In genomic region chr3R:21273427-21274038, dm6 we compare ENCODE assay signal across 1 fruit fly cellular context.
TF ChIP-seq lines count a peak whose summit lies in the region.

TSS of gene CG3308 (minus strand) at chr3R:21273817.

TF ChIP-seq in whole organism, embryonic, 481 proteins besides CTCF, POLR2A, EP300 and RAD21 (continued from another document and continues in another):
- TF ChIP-seq tll (GFP tag; optimal IDR thresholded peaks at IDR 0.05; lab: Kevin White, UChicago), result no peak
- peak; percentile 59; the same call in 1 of the 2 replicates for TF ChIP-seq CG11247 (GFP tag; IDR thresholded peaks at IDR 0.05; lab: Robert Waterston, UW)
- TF ChIP-seq NfI (GFP tag; optimal IDR thresholded peaks at IDR 0.05; lab: Kevin White, UChicago), result peak; percentile 49
- TF ChIP-seq CrebB (tag; optimal IDR thresholded peaks at IDR 0.05; lab: Kevin White, UChicago), result peak; percentile 7
- TF ChIP-seq CG9609 (GFP tag; optimal IDR thresholded peaks at IDR 0.05; lab: Kevin White, UChicago), result no peak
- TF ChIP-seq Myb (GFP tag; optimal IDR thresholded peaks at IDR 0.05; lab: Kevin White, UChicago), result peak; percentile 75
- TF ChIP-seq repo (GFP tag; optimal IDR thresholded peaks at IDR 0.05; lab: Kevin White, UChicago), result no peak
- TF ChIP-seq CG10462 (GFP tag; optimal IDR thresholded peaks at IDR 0.05; lab: Kevin White, UChicago), result no peak
- peak; percentile 87 for TF ChIP-seq BEAF-32 (GFP tag; optimal IDR thresholded peaks at IDR 0.05; lab: Kevin White, UChicago)
- TF ChIP-seq Hey (tag; optimal IDR thresholded peaks at IDR 0.05; lab: Kevin White, UChicago), result no peak
- no peak for TF ChIP-seq Optix (GFP tag; IDR thresholded peaks at IDR 0.05; lab: Robert Waterston, UW)
- TF ChIP-seq Neu2 (GFP tag; optimal IDR thresholded peaks at IDR 0.05; lab: Kevin White, UChicago; ENCODE audit: borderline replicate concordance), result no peak
- peak; percentile 47 for TF ChIP-seq CG7987 (GFP tag; optimal IDR thresholded peaks at IDR 0.05; lab: Kevin White, UChicago)
- TF ChIP-seq CG11696 (GFP tag; IDR thresholded peaks at IDR 0.05; lab: Robert Waterston, UW), result no peak
- TF ChIP-seq gcm (GFP tag; optimal IDR thresholded peaks at IDR 0.05; lab: Kevin White, UChicago), result peak; percentile 6
- peak; percentile 36 for TF ChIP-seq CG9797 (GFP tag; optimal IDR thresholded peaks at IDR 0.05; lab: Kevin White, UChicago)
- peak; percentile 24 for TF ChIP-seq pum (GFP tag; optimal IDR thresholded peaks at IDR 0.05; lab: Kevin White, UChicago)
- TF ChIP-seq CG7963 (GFP tag; IDR thresholded peaks at IDR 0.05; lab: Robert Waterston, UW; ENCODE audit: partially characterized antibody), result peak; percentile 75
- no peak for TF ChIP-seq CG4404 (GFP tag; IDR thresholded peaks at IDR 0.05; lab: Robert Waterston, UW)
- peak; percentile 13 for TF ChIP-seq BtbVII (GFP tag; optimal IDR thresholded peaks at IDR 0.05; lab: Kevin White, UChicago)
- TF ChIP-seq Rx (GFP tag; IDR thresholded peaks at IDR 0.05; lab: Robert Waterston, UW), result no peak; the same call in 1 of the 2 replicates
- TF ChIP-seq klu (GFP tag; IDR thresholded peaks at IDR 0.05; lab: Robert Waterston, UW), result no peak
- TF ChIP-seq Poxn (GFP tag; IDR thresholded peaks at IDR 0.05; lab: Robert Waterston, UW), result no peak
- TF ChIP-seq grau (tag; optimal IDR thresholded peaks at IDR 0.05; lab: Kevin White, UChicago), result no peak
- TF ChIP-seq sug (tag; optimal IDR thresholded peaks at IDR 0.05; lab: Kevin White, UChicago), result peak; percentile 51
- no peak for TF ChIP-seq Hr3 (GFP tag; optimal IDR thresholded peaks at IDR 0.05; lab: Kevin White, UChicago)
- TF ChIP-seq CG16863 (GFP tag; optimal IDR thresholded peaks at IDR 0.05; lab: Kevin White, UChicago), result no peak
- peak; percentile 2 for TF ChIP-seq Sry-β (GFP tag; optimal IDR thresholded peaks at IDR 0.05; lab: Kevin White, UChicago)
- peak; percentile 22 for TF ChIP-seq CHES-1-like (GFP tag; optimal IDR thresholded peaks at IDR 0.05; lab: Kevin White, UChicago)
- TF ChIP-seq bsh (GFP tag; optimal IDR thresholded peaks at IDR 0.05; lab: Kevin White, UChicago), result no peak
- no peak for TF ChIP-seq CG11398 (GFP tag; optimal IDR thresholded peaks at IDR 0.05; lab: Kevin White, UChicago)
- TF ChIP-seq hb (GFP tag; IDR thresholded peaks at IDR 0.05; lab: Robert Waterston, UW; ENCODE audit: partially characterized antibody), result peak; percentile 68
- TF ChIP-seq gsb (GFP tag; IDR thresholded peaks at IDR 0.05; lab: Robert Waterston, UW), result no peak
- no peak for TF ChIP-seq CG11560 (tag; IDR thresholded peaks at IDR 0.05; lab: Robert Waterston, UW)
- peak; percentile 80 for TF ChIP-seq HLH4C (GFP tag; IDR thresholded peaks at IDR 0.05; lab: Robert Waterston, UW; ENCODE audit: partially characterized antibody)
- TF ChIP-seq CG12391 (tag; optimal IDR thresholded peaks at IDR 0.05; lab: Kevin White, UChicago), result peak; percentile 30
- no peak for TF ChIP-seq crc (GFP tag; optimal IDR thresholded peaks at IDR 0.05; lab: Kevin White, UChicago)
- no peak for TF ChIP-seq bigmax (GFP tag; optimal IDR thresholded peaks at IDR 0.05; lab: Kevin White, UChicago)
- peak; percentile 67 for TF ChIP-seq vfl (GFP tag; optimal IDR thresholded peaks at IDR 0.05; lab: Kevin White, UChicago)
- peak; percentile 12 for TF ChIP-seq unpg (GFP tag; optimal IDR thresholded peaks at IDR 0.05; lab: Kevin White, UChicago)
- TF ChIP-seq ro (GFP tag; IDR thresholded peaks at IDR 0.05; lab: Robert Waterston, UW), result no peak
- no peak for TF ChIP-seq MTF-1 (GFP tag; optimal IDR thresholded peaks at IDR 0.05; lab: Kevin White, UChicago; ENCODE audit: borderline replicate concordance)
- TF ChIP-seq CG14710 (tag; optimal IDR thresholded peaks at IDR 0.05; lab: Kevin White, UChicago), result peak; percentile 61
- no peak for TF ChIP-seq nau (GFP tag; optimal IDR thresholded peaks at IDR 0.05; lab: Kevin White, UChicago)
- no peak for TF ChIP-seq D19A (tag; optimal IDR thresholded peaks at IDR 0.05; lab: Kevin White, UChicago)
- TF ChIP-seq org-1 (GFP tag; optimal IDR thresholded peaks at IDR 0.05; lab: Kevin White, UChicago), result no peak
- TF ChIP-seq nmo (GFP tag; optimal IDR thresholded peaks at IDR 0.05; lab: Kevin White, UChicago), result peak; percentile 37
- TF ChIP-seq mam (GFP tag; optimal IDR thresholded peaks at IDR 0.05; lab: Kevin White, UChicago), result peak; percentile 64
- TF ChIP-seq CG6272 (GFP tag; IDR thresholded peaks at IDR 0.05; lab: Robert Waterston, UW), result peak; percentile 19; the same call in 1 of the 2 replicates
- no peak for TF ChIP-seq Lhr (GFP tag; optimal IDR thresholded peaks at IDR 0.05; lab: Kevin White, UChicago)
- no peak for TF ChIP-seq Mrtf (GFP tag; IDR thresholded peaks at IDR 0.05; lab: Robert Waterston, UW)
- TF ChIP-seq zfh1 (GFP tag; IDR thresholded peaks at IDR 0.05; lab: Robert Waterston, UW), result peak; percentile 55; the same call in 1 of the 3 replicates
- no peak for TF ChIP-seq CG18764 (GFP tag; optimal IDR thresholded peaks at IDR 0.05; lab: Kevin White, UChicago)
- no peak for TF ChIP-seq dan (GFP tag; IDR thresholded peaks at IDR 0.05; lab: Robert Waterston, UW)
- TF ChIP-seq CG9876 (GFP tag; optimal IDR thresholded peaks at IDR 0.05; lab: Kevin White, UChicago), result peak; percentile 20
- no peak for TF ChIP-seq fd102C (GFP tag; optimal IDR thresholded peaks at IDR 0.05; lab: Kevin White, UChicago)
- no peak for TF ChIP-seq E2f1 (GFP tag; IDR thresholded peaks at IDR 0.05; lab: Robert Waterston, UW)
- no peak for TF ChIP-seq CG12744 (GFP tag; optimal IDR thresholded peaks at IDR 0.05; lab: Kevin White, UChicago)
- no peak for TF ChIP-seq lola (GFP tag; optimal IDR thresholded peaks at IDR 0.05; lab: Kevin White, UChicago)
- peak; percentile 39; the same call in 2 of the 3 replicates for TF ChIP-seq CG34422 (GFP tag; IDR thresholded peaks at IDR 0.05; lab: Robert Waterston, UW)
- TF ChIP-seq CG6683 (GFP tag; optimal IDR thresholded peaks at IDR 0.05; lab: Kevin White, UChicago), result no peak
- TF ChIP-seq Tbp (GFP tag; optimal IDR thresholded peaks at IDR 0.05; lab: Kevin White, UChicago), result no peak
- TF ChIP-seq Nf-YB (GFP tag; optimal IDR thresholded peaks at IDR 0.05; lab: Kevin White, UChicago), result no peak
- 0 out of 3 replicates have a peak, but pooled peaks have one; percentile 10 for TF ChIP-seq CG14050 (GFP tag; IDR thresholded peaks at IDR 0.05; lab: Robert Waterston, UW)
- TF ChIP-seq CG3838 (GFP tag; optimal IDR thresholded peaks at IDR 0.05; lab: Kevin White, UChicago), result no peak
- no peak for TF ChIP-seq CG7271 (tag; optimal IDR thresholded peaks at IDR 0.05; lab: Kevin White, UChicago)
- TF ChIP-seq CG3065 (GFP tag; optimal IDR thresholded peaks at IDR 0.05; lab: Kevin White, UChicago), result no peak
- no peak for TF ChIP-seq CG11504 (tag; optimal IDR thresholded peaks at IDR 0.05; lab: Kevin White, UChicago)
- TF ChIP-seq HLH54F (GFP tag; optimal IDR thresholded peaks at IDR 0.05; lab: Kevin White, UChicago), result peak; percentile 50
- TF ChIP-seq mld (GFP tag; IDR thresholded peaks at IDR 0.05; lab: Robert Waterston, UW; ENCODE audit: partially characterized antibody), result peak; percentile 76; the same call in 2 of the 3 replicates
- peak; percentile 72 for TF ChIP-seq CG13894 (tag; optimal IDR thresholded peaks at IDR 0.05; lab: Kevin White, UChicago)
- no peak for TF ChIP-seq fru (optimal IDR thresholded peaks at IDR 0.05; lab: Kevin White, UChicago)
- TF ChIP-seq ci (GFP tag; IDR thresholded peaks at IDR 0.05; lab: Robert Waterston, UW), result 0 out of 3 replicates have a peak, but pooled peaks have one; percentile 8
- TF ChIP-seq yki (optimal IDR thresholded peaks at IDR 0.05; lab: Kevin White, UChicago), result no peak
- no peak for TF ChIP-seq kah (GFP tag; optimal IDR thresholded peaks at IDR 0.05; lab: Kevin White, UChicago)
- no peak for TF ChIP-seq CG32767 (GFP tag; IDR thresholded peaks at IDR 0.05; lab: Robert Waterston, UW)
- peak; percentile 30 for TF ChIP-seq CG7839 (tag; optimal IDR thresholded peaks at IDR 0.05; lab: Kevin White, UChicago)
- peak; percentile 57 for TF ChIP-seq CG13296 (GFP tag; optimal IDR thresholded peaks at IDR 0.05; lab: Kevin White, UChicago)
- no peak for TF ChIP-seq CG7357 (GFP tag; IDR thresholded peaks at IDR 0.05; lab: Robert Waterston, UW)
- no peak for TF ChIP-seq GATAe (GFP tag; conservative IDR thresholded peaks at IDR 0.05; lab: Robert Waterston, UW)
- peak; percentile 81 for TF ChIP-seq tna (GFP tag; IDR thresholded peaks at IDR 0.05; lab: Robert Waterston, UW; ENCODE audit: partially characterized antibody)
- TF ChIP-seq Dbx (GFP tag; IDR thresholded peaks at IDR 0.05; lab: Robert Waterston, UW), result peak; percentile 60; the same call in 2 of the 3 replicates
- TF ChIP-seq scrt (GFP tag; optimal IDR thresholded peaks at IDR 0.05; lab: Kevin White, UChicago), result no peak
- 0 out of 2 replicates have a peak, but pooled peaks have one; percentile 9 for TF ChIP-seq al (GFP tag; IDR thresholded peaks at IDR 0.05; lab: Robert Waterston, UW)
- peak; percentile 90 for TF ChIP-seq CG4617 (GFP tag; optimal IDR thresholded peaks at IDR 0.05; lab: Kevin White, UChicago; ENCODE audit: borderline replicate concordance)
- TF ChIP-seq sqz (GFP tag; optimal IDR thresholded peaks at IDR 0.05; lab: Kevin White, UChicago), result no peak
- peak; percentile 33 for TF ChIP-seq Meics (GFP tag; optimal IDR thresholded peaks at IDR 0.05; lab: Kevin White, UChicago)
- TF ChIP-seq CG8478 (optimal IDR thresholded peaks at IDR 0.05; lab: Kevin White, UChicago), result no peak
- peak; percentile 77 for TF ChIP-seq vnd (GFP tag; IDR thresholded peaks at IDR 0.05; lab: Robert Waterston, UW; ENCODE audit: partially characterized antibody)
- peak; percentile 98 for TF ChIP-seq Dref (GFP tag; IDR thresholded peaks at IDR 0.05; lab: Robert Waterston, UW)
- TF ChIP-seq CG8281 (tag; optimal IDR thresholded peaks at IDR 0.05; lab: Kevin White, UChicago), result no peak
- peak; percentile 78 for TF ChIP-seq sob (GFP tag; IDR thresholded peaks at IDR 0.05; lab: Robert Waterston, UW)
- TF ChIP-seq Fer3 (tag; optimal IDR thresholded peaks at IDR 0.05; lab: Kevin White, UChicago), result peak; percentile 32
- peak; percentile 97 for TF ChIP-seq E2f2 (GFP tag; IDR thresholded peaks at IDR 0.05; lab: Robert Waterston, UW)
- no peak for TF ChIP-seq CG4328 (GFP tag; optimal IDR thresholded peaks at IDR 0.05; lab: Kevin White, UChicago)
- no peak for TF ChIP-seq dysf (GFP tag; IDR thresholded peaks at IDR 0.05; lab: Robert Waterston, UW)
- TF ChIP-seq CG11456 (GFP tag; IDR thresholded peaks at IDR 0.05; lab: Robert Waterston, UW), result peak; percentile 67; the same call in 2 of the 3 replicates
- no peak for TF ChIP-seq CG10431 (GFP tag; optimal IDR thresholded peaks at IDR 0.05; lab: Kevin White, UChicago)
- TF ChIP-seq D (optimal IDR thresholded peaks at IDR 0.05; lab: Kevin White, UChicago), result no peak
- TF ChIP-seq D (GFP tag; optimal IDR thresholded peaks at IDR 0.05; lab: Kevin White, UChicago), result no peak
- TF ChIP-seq lbe (GFP tag; optimal IDR thresholded peaks at IDR 0.05; lab: Kevin White, UChicago), result peak; percentile 50
- TF ChIP-seq CG17328 (GFP tag; IDR thresholded peaks at IDR 0.05; lab: Robert Waterston, UW), result no peak
- peak; percentile 92 for TF ChIP-seq Bgb (GFP tag; IDR thresholded peaks at IDR 0.05; lab: Robert Waterston, UW; ENCODE audit: partially characterized antibody)
- no peak for TF ChIP-seq dimm (GFP tag; IDR thresholded peaks at IDR 0.05; lab: Robert Waterston, UW)
- no peak for TF ChIP-seq CG33557 (GFP tag; optimal IDR thresholded peaks at IDR 0.05; lab: Kevin White, UChicago)
- no peak for TF ChIP-seq CG14965 (GFP tag; optimal IDR thresholded peaks at IDR 0.05; lab: Kevin White, UChicago; ENCODE audit: borderline replicate concordance)
- peak; percentile 55 for TF ChIP-seq Max (GFP tag; optimal IDR thresholded peaks at IDR 0.05; lab: Kevin White, UChicago)
- no peak for TF ChIP-seq ash1 (GFP tag; optimal IDR thresholded peaks at IDR 0.05; lab: Kevin White, UChicago)
- TF ChIP-seq ttk (GFP tag; IDR thresholded peaks at IDR 0.05; lab: Robert Waterston, UW), result no peak
- no peak for TF ChIP-seq Chrac-16 (GFP tag; optimal IDR thresholded peaks at IDR 0.05; lab: Kevin White, UChicago)
- peak; percentile 75 for TF ChIP-seq CG14860 (GFP tag; IDR thresholded peaks at IDR 0.05; lab: Robert Waterston, UW; ENCODE audit: partially characterized antibody)
- peak; percentile 54 for TF ChIP-seq MBD-R2 (GFP tag; IDR thresholded peaks at IDR 0.05; lab: Robert Waterston, UW)
- TF ChIP-seq esg (GFP tag; conservative IDR thresholded peaks at IDR 0.05; lab: Robert Waterston, UW), result no peak
- peak; percentile 23 for TF ChIP-seq CG3995 (GFP tag; optimal IDR thresholded peaks at IDR 0.05; lab: Kevin White, UChicago)
- TF ChIP-seq CG4854 (GFP tag; optimal IDR thresholded peaks at IDR 0.05; lab: Kevin White, UChicago), result peak; percentile 28
- TF ChIP-seq CG43689 (GFP tag; IDR thresholded peaks at IDR 0.05; lab: Robert Waterston, UW), result no peak
- peak; percentile 38 for TF ChIP-seq ind (GFP tag; optimal IDR thresholded peaks at IDR 0.05; lab: Kevin White, UChicago)
- no peak for TF ChIP-seq CG5180 (GFP tag; optimal IDR thresholded peaks at IDR 0.05; lab: Kevin White, UChicago)
- peak; percentile 81 for TF ChIP-seq Dll (GFP tag; IDR thresholded peaks at IDR 0.05; lab: Robert Waterston, UW; ENCODE audit: partially characterized antibody)
- no peak for TF ChIP-seq CG1832 (GFP tag; optimal IDR thresholded peaks at IDR 0.05; lab: Kevin White, UChicago)
- TF ChIP-seq CG1647 (GFP tag; optimal IDR thresholded peaks at IDR 0.05; lab: Kevin White, UChicago), result peak; percentile 65
- TF ChIP-seq lab (GFP tag; optimal IDR thresholded peaks at IDR 0.05; lab: Kevin White, UChicago), result peak; percentile 67
- no peak for TF ChIP-seq Ada2b (GFP tag; IDR thresholded peaks at IDR 0.05; lab: Robert Waterston, UW)
- no peak for TF ChIP-seq CG4820 (GFP tag; optimal IDR thresholded peaks at IDR 0.05; lab: Kevin White, UChicago)
- TF ChIP-seq CG2889 (GFP tag; IDR thresholded peaks at IDR 0.05; lab: Robert Waterston, UW), result no peak
- TF ChIP-seq z (GFP tag; IDR thresholded peaks at IDR 0.05; lab: Robert Waterston, UW), result no peak
- no peak for TF ChIP-seq CG30431 (GFP tag; optimal IDR thresholded peaks at IDR 0.05; lab: Kevin White, UChicago)
- no peak for TF ChIP-seq HLHmδ (GFP tag; optimal IDR thresholded peaks at IDR 0.05; lab: Kevin White, UChicago)
- peak; percentile 65 for TF ChIP-seq gro (GFP tag; optimal IDR thresholded peaks at IDR 0.05; lab: Kevin White, UChicago)
- no peak for TF ChIP-seq gfzf (GFP tag; optimal IDR thresholded peaks at IDR 0.05; lab: Kevin White, UChicago)
- no peak for TF ChIP-seq cato (GFP tag; optimal IDR thresholded peaks at IDR 0.05; lab: Kevin White, UChicago; ENCODE audit: borderline replicate concordance)
- peak; percentile 82 for TF ChIP-seq knrl (GFP tag; IDR thresholded peaks at IDR 0.05; lab: Robert Waterston, UW; ENCODE audit: partially characterized antibody)
